3 fruit fly cellular contexts compared by ENCODE assay signal in the genomic region with DNA sequence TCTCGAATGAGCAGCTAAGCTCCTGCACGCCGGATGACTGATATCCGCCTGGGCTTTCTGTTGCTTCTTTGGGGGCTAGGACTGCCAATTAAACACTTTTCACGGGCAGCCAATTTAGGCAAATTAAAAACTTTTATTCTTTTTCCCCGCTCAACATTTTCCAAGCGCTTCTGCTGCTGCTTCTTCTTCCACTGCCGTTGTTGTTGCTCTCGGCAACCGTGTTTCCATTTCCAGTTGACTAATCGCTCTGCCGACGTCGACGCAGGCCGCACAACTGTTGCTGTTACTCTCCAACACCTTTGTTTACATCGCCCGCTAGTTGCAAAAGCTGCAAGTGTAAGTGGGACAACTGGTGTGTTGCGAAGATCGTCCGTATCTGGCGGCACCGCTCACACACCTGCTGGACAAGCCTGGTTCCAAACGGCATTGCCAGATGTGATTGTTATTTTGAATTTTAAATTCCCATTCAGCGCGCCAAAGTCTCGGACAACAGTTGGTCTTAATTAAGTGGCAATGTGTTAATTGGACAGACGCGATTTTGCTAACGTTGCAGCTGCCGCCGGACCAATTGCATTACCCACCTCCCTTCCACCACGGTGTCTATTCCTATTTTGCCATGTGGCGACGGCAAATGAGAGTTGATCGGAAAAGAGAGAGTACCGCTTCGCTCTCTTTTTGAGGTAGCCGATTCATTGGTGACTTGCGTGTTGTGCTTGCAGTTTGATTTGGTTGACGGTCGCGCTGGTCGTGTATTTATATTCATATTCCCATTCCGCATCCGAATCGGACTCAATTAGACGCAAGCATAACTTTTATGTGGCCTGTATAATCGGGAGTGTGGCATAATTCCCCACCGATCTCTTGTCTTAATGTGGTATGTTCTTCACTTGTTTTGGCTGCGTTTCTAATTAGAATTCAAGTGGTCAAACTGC.
TF ChIP-seq lines count a peak whose summit lies in the region.

A gene (minus strand): TSS at position 199 of the 932 bp plus-strand sequence.

TF ChIP-seq in whole organism, adult, 20 proteins besides CTCF, POLR2A, EP300 and RAD21 (continued from another document):
- TF ChIP-seq ovo (GFP tag; optimal IDR thresholded peaks at IDR 0.05; lab: Kevin White, UChicago), result peak; percentile 33
- no peak for TF ChIP-seq toe (GFP tag; optimal IDR thresholded peaks at IDR 0.05; lab: Kevin White, UChicago)
- TF ChIP-seq CG7045 (GFP tag; optimal IDR thresholded peaks at IDR 0.05; lab: Kevin White, UChicago), result no peak

TF ChIP-seq in whole organism, embryonic, 481 proteins besides CTCF, POLR2A, EP300 and RAD21 (continued from another document and continues in another):
- TF ChIP-seq schlank (tag; optimal IDR thresholded peaks at IDR 0.05; lab: Kevin White, UChicago) (no peak), Sin3A (optimal IDR thresholded peaks at IDR 0.05; lab: Kevin White, UChicago) (no peak), ATbp (GFP tag; optimal IDR thresholded peaks at IDR 0.05; lab: Kevin White, UChicago) (no peak), CG10979 (tag; optimal IDR thresholded peaks at IDR 0.05; lab: Kevin White, UChicago) (no peak), CG7928 (GFP tag; optimal IDR thresholded peaks at IDR 0.05; lab: Kevin White, UChicago) (no peak), CG8388 (GFP tag; optimal IDR thresholded peaks at IDR 0.05; lab: Kevin White, UChicago) (no peak), kni (GFP tag; optimal IDR thresholded peaks at IDR 0.05; lab: Kevin White, UChicago) (peak; percentile 38), CG12942 (GFP tag; optimal IDR thresholded peaks at IDR 0.05; lab: Kevin White, UChicago) (no peak), vvl (GFP tag; IDR thresholded peaks at IDR 0.05; lab: Robert Waterston, UW) (peak; percentile 65; the same call in 1 of the 2 replicates), mld (GFP tag; IDR thresholded peaks at IDR 0.05; lab: Robert Waterston, UW; ENCODE audit: partially characterized antibody) (peak; percentile 26; the same call in 1 of the 3 replicates), Sry-δ (GFP tag; optimal IDR thresholded peaks at IDR 0.05; lab: Kevin White, UChicago) (peak; percentile 5), CG18764 (GFP tag; optimal IDR thresholded peaks at IDR 0.05; lab: Kevin White, UChicago) (no peak), lbe (GFP tag; optimal IDR thresholded peaks at IDR 0.05; lab: Kevin White, UChicago) (no peak), CrebB (tag; optimal IDR thresholded peaks at IDR 0.05; lab: Kevin White, UChicago) (peak; percentile 35), CG17802 (tag; optimal IDR thresholded peaks at IDR 0.05; lab: Kevin White, UChicago) (no peak), HLH3B (GFP tag; IDR thresholded peaks at IDR 0.05; lab: Robert Waterston, UW) (no peak), Opbp (GFP tag; IDR thresholded peaks at IDR 0.05; lab: Robert Waterston, UW; ENCODE audit: partially characterized antibody) (peak; percentile 58; the same call in 1 of the 3 replicates), pzg (GFP tag; optimal IDR thresholded peaks at IDR 0.05; lab: Kevin White, UChicago) (peak; percentile 45), CG6683 (GFP tag; optimal IDR thresholded peaks at IDR 0.05; lab: Kevin White, UChicago) (no peak), sqz (GFP tag; optimal IDR thresholded peaks at IDR 0.05; lab: Kevin White, UChicago) (no peak), CG34376 (GFP tag; optimal IDR thresholded peaks at IDR 0.05; lab: Kevin White, UChicago) (peak; percentile 18), Bdp1 (GFP tag; optimal IDR thresholded peaks at IDR 0.05; lab: Kevin White, UChicago) (no peak), gfzf (GFP tag; optimal IDR thresholded peaks at IDR 0.05; lab: Kevin White, UChicago) (peak; percentile 9), CG14667 (GFP tag; IDR thresholded peaks at IDR 0.05; lab: Robert Waterston, UW) (no peak), otp (GFP tag; IDR thresholded peaks at IDR 0.05; lab: Robert Waterston, UW) (peak; percentile 72; the same call in 1 of the 3 replicates), CG5245 (GFP tag; optimal IDR thresholded peaks at IDR 0.05; lab: Kevin White, UChicago) (no peak), CG2199 (GFP tag; IDR thresholded peaks at IDR 0.05; lab: Robert Waterston, UW) (peak; percentile 72; the same call in 1 of the 3 replicates), NC2α (GFP tag; optimal IDR thresholded peaks at IDR 0.05; lab: Kevin White, UChicago) (no peak), CoRest (tag; optimal IDR thresholded peaks at IDR 0.05; lab: Kevin White, UChicago) (no peak), Usf (GFP tag; optimal IDR thresholded peaks at IDR 0.05; lab: Kevin White, UChicago) (no peak), CG5180 (GFP tag; optimal IDR thresholded peaks at IDR 0.05; lab: Kevin White, UChicago) (no peak), CG5953 (GFP tag; IDR thresholded peaks at IDR 0.05; lab: Robert Waterston, UW) (no peak), eyg (GFP tag; optimal IDR thresholded peaks at IDR 0.05; lab: Kevin White, UChicago) (no peak), CG31224 (GFP tag; IDR thresholded peaks at IDR 0.05; lab: Robert Waterston, UW) (no peak), CG17912 (GFP tag; optimal IDR thresholded peaks at IDR 0.05; lab: Kevin White, UChicago) (peak; percentile 42), luna (GFP tag; optimal IDR thresholded peaks at IDR 0.05; lab: Kevin White, UChicago) (no peak), MBD-R2 (GFP tag; IDR thresholded peaks at IDR 0.05; lab: Robert Waterston, UW) (peak; percentile 43; the same call in 1 of the 2 replicates), CG12744 (GFP tag; optimal IDR thresholded peaks at IDR 0.05; lab: Kevin White, UChicago) (no peak), NFAT (GFP tag; IDR thresholded peaks at IDR 0.05; lab: Robert Waterston, UW) (0 out of 2 replicates have a peak, but pooled peaks have one; percentile 9), CG34224 (GFP tag; IDR thresholded peaks at IDR 0.05; lab: Robert Waterston, UW; ENCODE audit: partially characterized antibody) (peak; percentile 44; the same call in 1 of the 3 replicates), CG2889 (GFP tag; IDR thresholded peaks at IDR 0.05; lab: Robert Waterston, UW) (no peak), Elba2 (GFP tag; optimal IDR thresholded peaks at IDR 0.05; lab: Kevin White, UChicago) (peak; percentile 95), CG7963 (GFP tag; IDR thresholded peaks at IDR 0.05; lab: Robert Waterston, UW; ENCODE audit: partially characterized antibody) (0 out of 3 replicates have a peak, but pooled peaks have one; percentile 23), ERR (GFP tag; optimal IDR thresholded peaks at IDR 0.05; lab: Kevin White, UChicago) (no peak), CG6791 (GFP tag; IDR thresholded peaks at IDR 0.05; lab: Robert Waterston, UW; ENCODE audit: partially characterized antibody) (0 out of 3 replicates have a peak, but pooled peaks have one; percentile 43), CG6689 (GFP tag; IDR thresholded peaks at IDR 0.05; lab: Robert Waterston, UW) (no peak), CG31388 (GFP tag; optimal IDR thresholded peaks at IDR 0.05; lab: Kevin White, UChicago) (no peak), dmrt99B (tag; optimal IDR thresholded peaks at IDR 0.05; lab: Kevin White, UChicago) (no peak), chif (GFP tag; optimal IDR thresholded peaks at IDR 0.05; lab: Kevin White, UChicago) (no peak), dm (GFP tag; optimal IDR thresholded peaks at IDR 0.05; lab: Kevin White, UChicago) (peak; percentile 39), CG18599 (GFP tag; optimal IDR thresholded peaks at IDR 0.05; lab: Kevin White, UChicago) (no peak), lov (optimal IDR thresholded peaks at IDR 0.05; lab: Kevin White, UChicago) (no peak), lov (GFP tag; IDR thresholded peaks at IDR 0.05; lab: Robert Waterston, UW) (no peak), hb (GFP tag; IDR thresholded peaks at IDR 0.05; lab: Robert Waterston, UW; ENCODE audit: partially characterized antibody) (no peak), Kr (GFP tag; optimal IDR thresholded peaks at IDR 0.05; lab: Kevin White, UChicago) (no peak), Aef1 (GFP tag; IDR thresholded peaks at IDR 0.05; lab: Robert Waterston, UW) (peak; percentile 23; the same call in 1 of the 3 replicates), CG4730 (GFP tag; IDR thresholded peaks at IDR 0.05; lab: Robert Waterston, UW) (no peak)

TF ChIP-seq in whole organism, prepupa, 60 proteins besides CTCF, POLR2A, EP300 and RAD21 (continued from another document):
- peak; percentile 53 for TF ChIP-seq Lpt (GFP tag; optimal IDR thresholded peaks at IDR 0.05; lab: Kevin White, UChicago)
- TF ChIP-seq dac (GFP tag; optimal IDR thresholded peaks at IDR 0.05; lab: Kevin White, UChicago), result no peak
- TF ChIP-seq fkh (GFP tag; optimal IDR thresholded peaks at IDR 0.05; lab: Kevin White, UChicago), result peak; percentile 98
- no peak for TF ChIP-seq CG3032 (tag; optimal IDR thresholded peaks at IDR 0.05; lab: Kevin White, UChicago)
- no peak for TF ChIP-seq CG6792 (GFP tag; optimal IDR thresholded peaks at IDR 0.05; lab: Kevin White, UChicago)
- no peak for TF ChIP-seq CG3919 (GFP tag; optimal IDR thresholded peaks at IDR 0.05; lab: Kevin White, UChicago)
- TF ChIP-seq Eip93F (GFP tag; optimal IDR thresholded peaks at IDR 0.05; lab: Kevin White, UChicago), result no peak
- peak; percentile 39 for TF ChIP-seq esn (GFP tag; optimal IDR thresholded peaks at IDR 0.05; lab: Kevin White, UChicago)
- TF ChIP-seq fd59A (GFP tag; optimal IDR thresholded peaks at IDR 0.05; lab: Kevin White, UChicago), result no peak
- peak; percentile 37; the same call in 1 of the 3 replicates for TF ChIP-seq eg (GFP tag; IDR thresholded peaks at IDR 0.05; lab: Robert Waterston, UW)
- no peak for TF ChIP-seq dsx (GFP tag; optimal IDR thresholded peaks at IDR 0.05; lab: Kevin White, UChicago; ENCODE audit: poor library complexity, severe bottlenecking)
- no peak for TF ChIP-seq CG10631 (GFP tag; optimal IDR thresholded peaks at IDR 0.05; lab: Kevin White, UChicago)
- TF ChIP-seq CG9139 (GFP tag; optimal IDR thresholded peaks at IDR 0.05; lab: Kevin White, UChicago), result no peak
- TF ChIP-seq pdm3 (GFP tag; optimal IDR thresholded peaks at IDR 0.05; lab: Kevin White, UChicago), result no peak
- TF ChIP-seq CG8119 (GFP tag; IDR thresholded peaks at IDR 0.05; lab: Robert Waterston, UW), result peak; percentile 21; the same call in 1 of the 3 replicates
- TF ChIP-seq CG11294 (GFP tag; IDR thresholded peaks at IDR 0.05; lab: Robert Waterston, UW), result no peak
- TF ChIP-seq CG6163 (GFP tag; IDR thresholded peaks at IDR 0.05; lab: Robert Waterston, UW), result peak; percentile 55; the same call in 1 of the 3 replicates
- TF ChIP-seq Met (GFP tag; optimal IDR thresholded peaks at IDR 0.05; lab: Kevin White, UChicago), result no peak
- peak; percentile 96 for TF ChIP-seq Sox14 (GFP tag; optimal IDR thresholded peaks at IDR 0.05; lab: Kevin White, UChicago)
- no peak for TF ChIP-seq CG11902 (GFP tag; optimal IDR thresholded peaks at IDR 0.05; lab: Kevin White, UChicago)
- no peak for TF ChIP-seq Sox102F (GFP tag; optimal IDR thresholded peaks at IDR 0.05; lab: Kevin White, UChicago)
- no peak for TF ChIP-seq vri (GFP tag; optimal IDR thresholded peaks at IDR 0.05; lab: Kevin White, UChicago)
- no peak for TF ChIP-seq Gug (GFP tag; IDR thresholded peaks at IDR 0.05; lab: Robert Waterston, UW)
- no peak for TF ChIP-seq CG4318 (GFP tag; optimal IDR thresholded peaks at IDR 0.05; lab: Kevin White, UChicago)
- TF ChIP-seq Ets21C (GFP tag; optimal IDR thresholded peaks at IDR 0.05; lab: Kevin White, UChicago), result no peak
- no peak for TF ChIP-seq lz (GFP tag; optimal IDR thresholded peaks at IDR 0.05; lab: Kevin White, UChicago)
- TF ChIP-seq Smox (GFP tag; optimal IDR thresholded peaks at IDR 0.05; lab: Kevin White, UChicago), result no peak
- TF ChIP-seq CG8319 (GFP tag; optimal IDR thresholded peaks at IDR 0.05; lab: Kevin White, UChicago), result no peak
- no peak for TF ChIP-seq CG8632 (GFP tag; optimal IDR thresholded peaks at IDR 0.05; lab: Kevin White, UChicago)
- peak; percentile 67 for TF ChIP-seq CG1621 (tag; optimal IDR thresholded peaks at IDR 0.05; lab: Kevin White, UChicago)
- no peak for TF ChIP-seq CG31627 (GFP tag; optimal IDR thresholded peaks at IDR 0.05; lab: Kevin White, UChicago)
- peak; percentile 71 for TF ChIP-seq Eip78C (GFP tag; lab: Kevin White, UChicago)
- no peak for TF ChIP-seq CG32006 (GFP tag; optimal IDR thresholded peaks at IDR 0.05; lab: Kevin White, UChicago)
- TF ChIP-seq spab (GFP tag; optimal IDR thresholded peaks at IDR 0.05; lab: Kevin White, UChicago), result no peak
- TF ChIP-seq fd85E (GFP tag; optimal IDR thresholded peaks at IDR 0.05; lab: Kevin White, UChicago), result no peak
